Worm (Caenorhabditis elegans) whole organism, L2 larva: Measurements from ENCODE around the gene Y60C6A.2.

Experiments
- C34F6.9 ChIP-seq: fragments of 150-350 bp; optimal IDR thresholded peaks from 2 replicates; lab custom pipeline; 2014; ENCODE audit warnings: missing biosample characterization, missing genetic modification characterization
- F13H6.1 ChIP-seq: sonication (generic microtip); optimal IDR thresholded peaks from 2 replicates; lab custom pipeline; 2016; ENCODE audit warnings: missing genetic modification characterization, missing compliant biosample characterization
- R02D3.7 ChIP-seq: fragments of 150-350 bp; optimal IDR thresholded peaks from 2 replicates; lab custom pipeline; 2014; ENCODE audit warnings: missing biosample characterization, missing genetic modification characterization
- Y55F3AM.14 ChIP-seq: fragments of 200-800 bp; sonication (Bioruptor generic); optimal IDR thresholded peaks from 2 replicates; lab custom pipeline; 2018; ENCODE audit warnings: mild to moderate bottlenecking, missing genetic modification characterization, missing compliant biosample characterization
- ZK546.5 ChIP-seq: sonication (generic microtip); optimal IDR thresholded peaks from 2 replicates; lab custom pipeline; 2017; ENCODE audit warnings: missing biosample characterization, missing genetic modification characterization
- alr-1 ChIP-seq: fragments of 150-350 bp; optimal IDR thresholded peaks from 2 replicates; lab custom pipeline; 2014; ENCODE audit warnings: missing biosample characterization, missing genetic modification characterization
- ama-1 ChIP-seq: fragments of 150-350 bp; optimal IDR thresholded peaks from 2 replicates; lab custom pipeline; 2018; ENCODE audit warnings: inconsistent platforms
- crh-2 ChIP-seq: sonication (generic microtip); optimal IDR thresholded peaks from 2 replicates; lab custom pipeline; 2017; ENCODE audit warnings: missing biosample characterization, missing genetic modification characterization
- egl-27 ChIP-seq: sonication (generic microtip); optimal IDR thresholded peaks from 3 replicates; lab custom pipeline; 2017; ENCODE audit warnings: missing biosample characterization, missing genetic modification reagents, missing genetic modification characterization
- elt-1 ChIP-seq: fragments of 150-350 bp; optimal IDR thresholded peaks from 2 replicates; lab custom pipeline; 2014; ENCODE audit warnings: missing biosample characterization, missing genetic modification characterization
- fos-1 ChIP-seq: fragments of 150-350 bp; optimal IDR thresholded peaks from 2 replicates; lab custom pipeline; 2014; ENCODE audit warnings: missing biosample characterization, missing genetic modification characterization
- gmeb-1 ChIP-seq: fragments of 150-350 bp; optimal IDR thresholded peaks from 2 replicates; lab custom pipeline; 2014; ENCODE audit warnings: missing biosample characterization, missing genetic modification characterization
- lin-11 ChIP-seq: fragments of 150-350 bp; sonication (generic microtip); optimal IDR thresholded peaks from 2 replicates; lab custom pipeline; 2014; ENCODE audit warnings: missing biosample characterization, missing genetic modification characterization, inconsistent platforms, mixed read lengths
- lin-13 ChIP-seq: fragments of 150-350 bp; optimal IDR thresholded peaks from 2 replicates; lab custom pipeline; 2014; ENCODE audit warnings: missing biosample characterization, missing genetic modification reagents, missing genetic modification characterization
- lin-39 ChIP-seq: fragments of 150-350 bp; optimal IDR thresholded peaks from 2 replicates; lab custom pipeline; 2014; ENCODE audit warnings: missing biosample characterization, missing genetic modification reagents, missing genetic modification characterization
- lsy-2 ChIP-seq, 2 experiments: fragments of 150-350 bp in 1 of 2; sonication (generic microtip) in 1 of 2; optimal IDR thresholded peaks; 2 replicates each; lab custom pipeline; 2014 to 2017; ENCODE audit warnings: missing biosample characterization in 2 of 2, missing genetic modification characterization in 2 of 2
- mbf-1 ChIP-seq: sonication (generic microtip); optimal IDR thresholded peaks from 2 replicates; lab custom pipeline; 2017; ENCODE audit warnings: missing biosample characterization, missing genetic modification characterization
- mdl-1 ChIP-seq, 2 experiments: fragments of 150-350 bp in 1 of 2; sonication (generic microtip) in 1 of 2; optimal IDR thresholded peaks; 2 replicates each; lab custom pipeline; 2017; ENCODE audit warnings: missing biosample characterization in 2 of 2, missing genetic modification characterization in 2 of 2
- nhr-11 ChIP-seq: fragments of 150-350 bp; optimal IDR thresholded peaks from 2 replicates; lab custom pipeline; 2014; ENCODE audit warnings: missing biosample characterization, missing genetic modification characterization
- nhr-129 ChIP-seq: fragments of 150-350 bp; optimal IDR thresholded peaks from 2 replicates; lab custom pipeline; 2014; ENCODE audit warnings: missing biosample characterization, missing genetic modification characterization
- nhr-21 ChIP-seq: fragments of 150-350 bp; optimal IDR thresholded peaks from 2 replicates; lab custom pipeline; 2014; ENCODE audit warnings: missing biosample characterization, missing genetic modification characterization
- nhr-237 ChIP-seq: fragments of 150-350 bp; optimal IDR thresholded peaks from 2 replicates; lab custom pipeline; 2014; ENCODE audit warnings: missing biosample characterization, missing genetic modification characterization
- nhr-25 ChIP-seq: fragments of 150-350 bp; sonication (generic microtip); optimal IDR thresholded peaks from 3 replicates; lab custom pipeline; 2014; ENCODE audit warnings: missing biosample characterization, missing genetic modification characterization
- nhr-77 ChIP-seq: fragments of 150-350 bp; optimal IDR thresholded peaks from 2 replicates; lab custom pipeline; 2014; ENCODE audit warnings: missing biosample characterization, missing genetic modification characterization
- peb-1 ChIP-seq: fragments of 150-350 bp; optimal IDR thresholded peaks from 2 replicates; lab custom pipeline; 2014; ENCODE audit warnings: missing biosample characterization, missing genetic modification characterization
- sem-4 ChIP-seq: fragments of 150-350 bp; optimal IDR thresholded peaks from 2 replicates; lab custom pipeline; 2014; ENCODE audit warnings: missing biosample characterization, missing genetic modification reagents, missing genetic modification characterization
- skn-1 ChIP-seq: sonication (generic microtip); optimal IDR thresholded peaks from 2 replicates; lab custom pipeline; 2017; ENCODE audit warnings: missing biosample characterization, missing genetic modification characterization
- sma-9 ChIP-seq, 2 experiments: fragments of 150-350 bp in 1 of 2; sonication (generic microtip) in 1 of 2; optimal IDR thresholded peaks; 2 replicates each; lab custom pipeline; 2014 to 2016; ENCODE audit warnings: missing genetic modification characterization in 2 of 2, mild to moderate bottlenecking in 1 of 2, missing biosample characterization in 1 of 2, missing compliant biosample characterization in 1 of 2, missing genetic modification reagents in 1 of 2, moderate library complexity in 1 of 2
- snpc-4 ChIP-seq: fragments of 150-350 bp; optimal IDR thresholded peaks from 2 replicates; lab custom pipeline; 2014; ENCODE audit warnings: missing biosample characterization, missing genetic modification characterization
- unc-39 ChIP-seq: fragments of 150-350 bp; optimal IDR thresholded peaks from 2 replicates; lab custom pipeline; 2014; ENCODE audit warnings: missing biosample characterization, missing genetic modification characterization
- unc-55 ChIP-seq: fragments of 150-350 bp; sonication (generic microtip); optimal IDR thresholded peaks from 3 replicates; lab custom pipeline; 2014; ENCODE audit warnings: missing biosample characterization, missing genetic modification reagents, missing genetic modification characterization
- zag-1 ChIP-seq: fragments of 150-350 bp; optimal IDR thresholded peaks from 2 replicates; lab custom pipeline; 2014; ENCODE audit warnings: missing biosample characterization, missing genetic modification characterization
- ztf-4 ChIP-seq: fragments of 150-350 bp; optimal IDR thresholded peaks from 2 replicates; lab custom pipeline; 2014; ENCODE audit warnings: missing biosample characterization, missing genetic modification characterization

Y60C6A.2 gene

ce11 chrV:4823323-4823682, 38.1 kb upstream of the Y60C6A.2 start, which contains the start of gene adss-1:
TSS of gene adss-1 (minus strand) at chrV:4823423.
- TF ChIP-seq nhr-11 (no peak), ZK546.5 (tag; lab: Kevin White, UChicago) (no peak), mdl-1 (tag; optimal IDR thresholded peaks at IDR 0.05; lab: Kevin White, UChicago) (no peak), ama-1 (lab: Kevin White, UChicago) (no peak), crh-2 (tag; lab: Kevin White, UChicago) (no peak), skn-1 (tag; lab: Kevin White, UChicago) (no peak), zag-1 (no peak), ztf-4 (no peak)

ce11 chrV:4820601-4821000, 35.4 kb upstream of the Y60C6A.2 start:
- TF ChIP-seq egl-27, result no peak
- no peak for TF ChIP-seq lin-39 (tag; lab: Kevin White, UChicago)
- no peak for TF ChIP-seq unc-39
- peak; percentile 15 for TF ChIP-seq fos-1 (tag; lab: Kevin White, UChicago)
- TF ChIP-seq nhr-25 (tag; lab: Kevin White, UChicago), result peak; percentile 32
- TF ChIP-seq lsy-2 (tag; optimal IDR thresholded peaks at IDR 0.05; lab: Kevin White, UChicago), result peak in 1 of 2 experiments; percentile 12
- TF ChIP-seq ztf-4, result peak; percentile 50
- TF ChIP-seq nhr-21 (tag; lab: Kevin White, UChicago), result no peak
- peak; percentile 10 for TF ChIP-seq C34F6.9
- peak; percentile 28 for TF ChIP-seq crh-2 (tag; lab: Kevin White, UChicago)
- no peak for TF ChIP-seq sem-4 (tag; lab: Kevin White, UChicago)
- peak; percentile 38 for TF ChIP-seq nhr-129 (tag; lab: Kevin White, UChicago)
- TF ChIP-seq gmeb-1 (tag; lab: Kevin White, UChicago), result no peak
- peak in 1 of 2 experiments; percentile 22 for TF ChIP-seq mdl-1 (tag; optimal IDR thresholded peaks at IDR 0.05; lab: Kevin White, UChicago)

- TF ChIP-seq fos-1 (tag; lab: Kevin White, UChicago) (no peak), R02D3.7 (tag; lab: Kevin White, UChicago) (no peak), ama-1 (lab: Kevin White, UChicago) (no peak), peb-1 (tag; lab: Kevin White, UChicago) (no peak), ztf-4 (no peak), nhr-77 (tag; lab: Kevin White, UChicago) (no peak), nhr-237 (tag; lab: Kevin White, UChicago) (no peak), alr-1 (tag; lab: Kevin White, UChicago) (no peak)
These were observed 33.3 kb upstream of the Y60C6A.2 start, which contains the start of gene ccep-97 for ce11 chrV:4818563-4818962. TSS of gene ccep-97 (minus strand) at chrV:4818663.

DNA sequence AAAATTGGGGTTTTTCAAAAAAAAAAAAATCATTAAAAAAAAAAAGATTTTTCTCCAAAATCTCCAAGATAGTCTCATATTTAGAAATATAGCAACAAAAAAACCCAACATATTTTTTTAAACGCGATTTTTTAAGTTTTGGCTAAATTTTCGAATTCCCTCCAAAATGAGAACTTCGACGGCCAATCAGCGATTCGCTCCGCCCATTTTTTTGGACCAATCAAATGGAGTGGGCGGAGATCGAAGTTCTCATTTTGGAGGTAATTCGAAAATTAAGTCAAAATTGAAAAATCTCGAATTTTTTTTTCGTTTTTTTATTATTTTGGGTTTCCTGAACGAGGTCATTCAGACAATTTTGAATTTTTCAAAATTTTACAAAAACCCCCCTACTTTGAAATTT, 28.6 kb upstream of the Y60C6A.2 start:
- no peak for TF ChIP-seq crh-2 (tag; lab: Kevin White, UChicago)
- TF ChIP-seq ztf-4, result no peak
- no peak for TF ChIP-seq snpc-4 (tag; lab: Kevin White, UChicago)

DNA sequence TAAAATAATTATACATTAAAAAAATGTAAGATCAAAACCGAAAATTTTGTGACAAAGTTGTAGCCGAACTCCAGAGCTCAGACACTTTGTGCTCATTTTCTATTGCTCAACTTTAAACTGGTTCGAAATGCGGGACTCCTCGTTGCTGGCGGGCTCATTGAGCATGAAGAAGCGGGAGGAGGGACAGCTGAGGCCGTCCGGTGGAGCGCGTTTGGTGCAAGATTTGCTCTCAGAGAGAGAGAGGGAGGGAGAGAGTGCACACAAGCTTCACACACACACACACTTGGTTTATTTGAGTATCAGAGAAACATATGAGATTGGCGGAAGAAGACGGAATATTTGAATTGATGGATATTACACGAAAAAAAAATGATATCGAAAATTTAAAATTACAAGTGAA, 25.4 kb upstream of the Y60C6A.2 start:
- TF ChIP-seq crh-2 (tag; lab: Kevin White, UChicago) (peak; percentile 8), ama-1 (lab: Kevin White, UChicago) (no peak), mbf-1 (tag; lab: Kevin White, UChicago) (no peak), unc-55 (GFP tag; lab: Kevin White, UChicago) (peak; percentile 81), lsy-2 (tag; optimal IDR thresholded peaks at IDR 0.05; lab: Kevin White, UChicago) (peak in 1 of 2 experiments; percentile 55), Y55F3AM.14 (GFP tag; lab: Kevin White, UChicago) (peak; percentile 31), zag-1 (peak; percentile 59), F13H6.1 (tag; lab: Kevin White, UChicago) (peak; percentile 49), C34F6.9 (peak; percentile 76), gmeb-1 (tag; lab: Kevin White, UChicago) (no peak), alr-1 (tag; lab: Kevin White, UChicago) (no peak), nhr-129 (tag; lab: Kevin White, UChicago) (peak; percentile 67), lin-39 (tag; lab: Kevin White, UChicago) (no peak), elt-1 (tag; lab: Kevin White, UChicago) (no peak), lin-13 (peak; percentile 48), nhr-21 (tag; lab: Kevin White, UChicago) (no peak), sma-9 (GFP tag; optimal IDR thresholded peaks at IDR 0.05; lab: Kevin White, UChicago) (no peak), sma-9 (tag; optimal IDR thresholded peaks at IDR 0.05; lab: Kevin White, UChicago) (no peak), lin-11 (peak; percentile 41)
- TF ChIP-seq, all 48 proteins: peak for 10
